Worm (Caenorhabditis elegans) whole organism, L1 larva: Measurements from ENCODE around the gene aqp-2.

Experiments used
- C34B4.2 ChIP-seq: sonication (generic microtip); optimal IDR thresholded peaks from 2 replicates; lab custom pipeline; 2017; ENCODE audit warnings: mild to moderate bottlenecking, missing genetic modification characterization, missing compliant biosample characterization
- alr-1 ChIP-seq: fragments of 200-800 bp; sonication (Bioruptor generic); optimal IDR thresholded peaks from 2 replicates; lab custom pipeline; 2018; ENCODE audit warnings: borderline replicate concordance, mild to moderate bottlenecking, missing genetic modification characterization, missing compliant biosample characterization
- ama-1 ChIP-seq: fragments of 150-350 bp; optimal IDR thresholded peaks from 2 replicates; lab custom pipeline; 2014
- blmp-1 ChIP-seq: fragments of 150-350 bp; optimal IDR thresholded peaks from 2 replicates; lab custom pipeline; 2014; ENCODE audit warnings: missing biosample characterization, missing genetic modification characterization
- ceh-88 ChIP-seq: fragments of 200-800 bp; sonication (Bioruptor generic); IDR thresholded peaks from 2 replicates; pipeline ENCODE4 v1.3.6; 2022; ENCODE audit warnings: missing genetic modification characterization, missing compliant biosample characterization
- dsc-1 ChIP-seq: sonication (generic microtip); optimal IDR thresholded peaks from 2 replicates; lab custom pipeline; 2016; ENCODE audit warnings: mild to moderate bottlenecking, missing genetic modification characterization, missing compliant biosample characterization
- efl-1 ChIP-seq, 4 experiments: fragments of 150-350 bp; optimal IDR thresholded peaks in 3 of 4; peaks in 1 of 4; 1 replicate in 1 of 4; 2 replicates in 3 of 4; lab custom pipeline; 2014; ENCODE audit warnings: missing biosample characterization in 2 of 4, missing genetic modification characterization in 2 of 4, missing genetic modification reagents in 2 of 4
- egl-13 ChIP-seq: sonication (generic microtip); optimal IDR thresholded peaks from 2 replicates; lab custom pipeline; 2016; ENCODE audit warnings: missing genotype, missing genetic modification reagents, missing genetic modification characterization, missing compliant biosample characterization
- egl-27 ChIP-seq, 2 experiments: fragments of 150-350 bp in 1 of 2; sonication (generic microtip); optimal IDR thresholded peaks; 3 replicates each; lab custom pipeline; 2017 to 2018; ENCODE audit warnings: missing biosample characterization in 2 of 2, missing genetic modification characterization in 2 of 2, missing genetic modification reagents in 2 of 2
- elt-3 ChIP-seq, 6 experiments: fragments of 150-350 bp in 1 of 6; sonication (generic microtip); optimal IDR thresholded peaks; 2 replicates each; lab custom pipeline; 2017 to 2018; ENCODE audit warnings: missing biosample characterization in 6 of 6, missing genetic modification characterization in 6 of 6, inconsistent platforms in 1 of 6
- ets-5 ChIP-seq: fragments of 200-800 bp; sonication (Bioruptor generic); IDR thresholded peaks from 2 replicates; pipeline ENCODE4 v1.3.6; 2022; ENCODE audit warnings: missing genetic modification characterization, missing compliant biosample characterization
- fkh-8 ChIP-seq: sonication (generic microtip); optimal IDR thresholded peaks from 2 replicates; lab custom pipeline; 2016; ENCODE audit warnings: mild to moderate bottlenecking, missing genetic modification characterization, missing compliant biosample characterization
- fos-1 ChIP-seq: fragments of 150-350 bp; optimal IDR thresholded peaks from 2 replicates; lab custom pipeline; 2014; ENCODE audit warnings: missing biosample characterization, missing genetic modification characterization
- hpl-2 ChIP-seq: fragments of 150-350 bp; optimal IDR thresholded peaks from 2 replicates; lab custom pipeline; 2014; ENCODE audit warnings: missing biosample characterization, missing genetic modification reagents, missing genetic modification characterization
- irx-1 ChIP-seq: sonication (generic microtip); optimal IDR thresholded peaks from 2 replicates; lab custom pipeline; 2016; ENCODE audit warnings: missing genetic modification characterization, missing compliant biosample characterization
- jun-1 ChIP-seq: fragments of 150-350 bp; optimal IDR thresholded peaks from 2 replicates; lab custom pipeline; 2014; ENCODE audit warnings: missing biosample characterization, missing genetic modification reagents, missing genetic modification characterization
- lin-13 ChIP-seq: fragments of 150-350 bp; optimal IDR thresholded peaks from 2 replicates; lab custom pipeline; 2014; ENCODE audit warnings: missing biosample characterization, missing genetic modification reagents, missing genetic modification characterization
- lin-14 ChIP-seq: fragments of 200-800 bp; sonication (Bioruptor generic); optimal IDR thresholded peaks from 2 replicates; lab custom pipeline; 2018; ENCODE audit warnings: mild to moderate bottlenecking, missing genetic modification characterization, moderate library complexity, missing compliant biosample characterization
- mdl-1 ChIP-seq, 2 experiments: fragments of 150-350 bp; optimal IDR thresholded peaks; 2 replicates each; lab custom pipeline; 2014 to 2017; ENCODE audit warnings: missing biosample characterization in 2 of 2, missing genetic modification characterization in 2 of 2, inconsistent platforms in 1 of 2
- nhr-12 ChIP-seq: sonication (generic microtip); optimal IDR thresholded peaks from 2 replicates; lab custom pipeline; 2017; ENCODE audit warnings: missing biosample characterization, missing genetic modification characterization
- nhr-47 ChIP-seq: sonication (generic microtip); optimal IDR thresholded peaks from 2 replicates; lab custom pipeline; 2016; ENCODE audit warnings: mild to moderate bottlenecking, missing genetic modification characterization, moderate library complexity, missing compliant biosample characterization
- nhr-71 ChIP-seq: sonication (generic microtip); optimal IDR thresholded peaks from 2 replicates; lab custom pipeline; 2016; ENCODE audit warnings: mild to moderate bottlenecking, missing genetic modification characterization, moderate library complexity, missing compliant biosample characterization
- nhr-84 ChIP-seq: sonication (generic microtip); optimal IDR thresholded peaks from 2 replicates; lab custom pipeline; 2017; ENCODE audit warnings: missing biosample characterization, missing genetic modification characterization
- nhr-85 ChIP-seq: sonication (generic microtip); peaks from one replicate; lab custom pipeline; 2016; ENCODE audit warnings: missing genetic modification characterization, inconsistent platforms, missing compliant biosample characterization
- pax-3 ChIP-seq: fragments of 200-800 bp; sonication (Bioruptor generic); optimal IDR thresholded peaks from 2 replicates; lab custom pipeline; 2018; ENCODE audit warnings: mild to moderate bottlenecking, missing genetic modification characterization, moderate library complexity, missing compliant biosample characterization
- pqm-1 ChIP-seq: sonication (generic microtip); optimal IDR thresholded peaks from 3 replicates; lab custom pipeline; 2017; ENCODE audit warnings: missing biosample characterization, missing genetic modification characterization
- rnt-1 ChIP-seq: sonication (generic microtip); optimal IDR thresholded peaks from 2 replicates; lab custom pipeline; 2016; ENCODE audit warnings: mild to moderate bottlenecking, missing genetic modification characterization, moderate library complexity, missing compliant biosample characterization
- skn-1 ChIP-seq: fragments of 150-350 bp; optimal IDR thresholded peaks from 2 replicates; lab custom pipeline; 2014; ENCODE audit warnings: missing biosample characterization, missing genetic modification characterization
- swsn-7 ChIP-seq: sonication (generic microtip); optimal IDR thresholded peaks from 2 replicates; lab custom pipeline; 2016; ENCODE audit warnings: missing genetic modification characterization, missing compliant biosample characterization
- tbx-2 ChIP-seq: sonication (generic microtip); optimal IDR thresholded peaks from 2 replicates; lab custom pipeline; 2016; ENCODE audit warnings: missing genetic modification characterization, missing compliant biosample characterization
- tlp-1 ChIP-seq: fragments of 150-350 bp; optimal IDR thresholded peaks from 2 replicates; lab custom pipeline; 2014; ENCODE audit warnings: missing biosample characterization, missing genetic modification characterization
- unc-30 ChIP-seq: sonication (generic microtip); optimal IDR thresholded peaks from 2 replicates; lab custom pipeline; 2017; ENCODE audit warnings: missing biosample characterization, missing genetic modification characterization
- unc-86 ChIP-seq: sonication (generic microtip); optimal IDR thresholded peaks from 2 replicates; lab custom pipeline; 2016; ENCODE audit warnings: missing genetic modification characterization, missing compliant biosample characterization
- ztf-11 ChIP-seq, 2 experiments: sonication (generic microtip); optimal IDR thresholded peaks; 2 replicates each; lab custom pipeline; 2016 to 2017; ENCODE audit warnings: missing genetic modification characterization in 2 of 2, missing biosample characterization in 1 of 2, missing compliant biosample characterization in 1 of 2
- ztf-4 ChIP-seq: fragments of 150-350 bp; optimal IDR thresholded peaks from 2 replicates; lab custom pipeline; 2014; ENCODE audit warnings: missing biosample characterization, missing genetic modification characterization

The aqp-2 gene

ce11 chrII:9258034-9258556, 3.7 kb downstream of the aqp-2 start:
- TF ChIP-seq blmp-1 (peak; percentile 41), mdl-1 (tag; optimal IDR thresholded peaks at IDR 0.05; lab: Kevin White, UChicago) (no peak), dsc-1 (peak; percentile 45), efl-1 (optimal IDR thresholded peaks at IDR 0.05; lab: Kevin White, UChicago) (no peak), efl-1 (GFP tag; optimal IDR thresholded peaks at IDR 0.05 in 1 of 2; lab: Kevin White, UChicago) (peak in 1 of 2 experiments; percentile 33)

DNA sequence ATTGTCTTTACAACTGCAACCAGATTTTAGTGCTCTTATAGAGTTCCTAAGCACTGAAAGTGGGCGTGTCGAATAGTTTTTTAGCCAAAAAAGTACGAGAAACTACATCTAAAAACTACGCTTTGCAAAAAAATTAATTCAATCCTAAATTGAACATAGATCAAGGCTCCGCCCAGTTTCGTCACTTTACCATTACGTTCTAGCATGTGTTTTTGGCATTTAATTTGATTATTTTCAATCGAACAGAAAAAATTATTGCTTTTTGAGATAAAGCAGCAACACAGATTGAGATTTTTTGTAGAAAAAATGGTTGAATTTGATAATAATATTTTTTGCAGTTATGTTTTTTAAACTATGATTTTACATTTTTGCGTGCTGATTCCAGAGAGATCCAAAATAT, 7.6 kb downstream of the aqp-2 start, which contains the start of gene nlp-82:
Gene nlp-82 (minus strand): TSS at position 101 of the 400 bp plus-strand sequence.
- TF ChIP-seq egl-13 (no peak), hpl-2 (GFP tag; lab: Kevin White, UChicago) (no peak), nhr-84 (tag; lab: Kevin White, UChicago) (no peak), tbx-2 (tag; lab: Kevin White, UChicago) (no peak), egl-27 (tag; optimal IDR thresholded peaks at IDR 0.05; lab: Kevin White, UChicago) (no peak), nhr-71 (tag; lab: Kevin White, UChicago) (no peak)

- TF ChIP-seq nhr-47 (tag; lab: Kevin White, UChicago) (no peak), mdl-1 (tag; optimal IDR thresholded peaks at IDR 0.05; lab: Kevin White, UChicago) (no peak), efl-1 (optimal IDR thresholded peaks at IDR 0.05; lab: Kevin White, UChicago) (no peak), efl-1 (GFP tag; optimal IDR thresholded peaks at IDR 0.05 in 1 of 2; lab: Kevin White, UChicago) (no peak), rnt-1 (tag; lab: Kevin White, UChicago) (no peak), blmp-1 (peak; percentile 77), nhr-85 (peak; percentile 81), lin-13 (GFP tag; lab: Kevin White, UChicago) (no peak), skn-1 (tag; lab: Kevin White, UChicago) (no peak)
Measured at ce11 chrII:9251529-9251928, 10.3 kb downstream of the aqp-2 start.

ce11 chrII:9250422-9250821, 11.4 kb downstream of the aqp-2 start, which contains the start of gene T26C5.4:
Gene T26C5.4 (minus strand): TSS chrII:9250522.
- TF ChIP-seq unc-86 (tag; lab: Kevin White, UChicago) (no peak), unc-30 (tag; lab: Kevin White, UChicago) (no peak), tbx-2 (tag; lab: Kevin White, UChicago) (no peak), C34B4.2 (tag; lab: Kevin White, UChicago) (no peak), lin-14 (no peak), fkh-8 (tag; lab: Kevin White, UChicago) (no peak), alr-1 (tag; lab: Kevin White, UChicago) (no peak), nhr-12 (no peak), elt-3 (tag; optimal IDR thresholded peaks at IDR 0.05; lab: Kevin White, UChicago) (no peak), pqm-1 (tag; lab: Kevin White, UChicago) (no peak), irx-1 (tag; lab: Kevin White, UChicago) (no peak), nhr-84 (tag; lab: Kevin White, UChicago) (no peak), ets-5 (GFP tag; lab: Robert Waterston, UW) (no peak), ceh-88 (GFP tag; lab: Robert Waterston, UW) (no peak), swsn-7 (tag; lab: Kevin White, UChicago) (no peak), tlp-1 (no peak), ztf-4 (tag; lab: Kevin White, UChicago) (no peak), jun-1 (tag; lab: Kevin White, UChicago) (no peak), ztf-11 (tag; optimal IDR thresholded peaks at IDR 0.05; lab: Kevin White, UChicago) (no peak), ama-1 (no peak)

DNA sequence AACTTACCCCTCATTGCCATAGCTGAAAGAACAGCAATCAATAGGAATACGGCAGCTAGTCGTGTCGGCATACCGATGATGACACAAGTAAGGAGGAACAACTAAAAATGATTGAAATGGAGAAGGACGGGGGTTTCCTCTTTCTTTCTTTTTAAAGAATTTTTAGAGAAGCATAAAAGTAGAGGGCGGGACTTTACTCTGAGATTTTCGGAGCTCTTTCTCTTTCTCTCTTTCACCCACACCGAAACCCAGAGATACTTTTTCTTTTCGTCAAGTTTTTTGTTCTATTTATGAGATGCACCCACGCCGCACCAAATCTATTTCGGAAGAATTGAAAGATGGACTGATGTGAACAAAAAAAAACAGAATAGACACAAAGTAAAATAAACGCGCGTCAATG, 15.1 kb downstream of the aqp-2 start, which contains the start of gene T26C5.5:
Gene T26C5.5 (minus strand): TSS at position 101 of the 400 bp plus-strand sequence.
- no peak for TF ChIP-seq rnt-1 (tag; lab: Kevin White, UChicago)
- TF ChIP-seq pax-3 (tag; lab: Kevin White, UChicago), result no peak
- no peak for TF ChIP-seq ama-1
- TF ChIP-seq unc-30 (tag; lab: Kevin White, UChicago), result no peak
- no peak for TF ChIP-seq fos-1 (tag; lab: Kevin White, UChicago)
- no peak for TF ChIP-seq unc-86 (tag; lab: Kevin White, UChicago)
- no peak for TF ChIP-seq nhr-12
- TF ChIP-seq nhr-85, result no peak
